Fruit fly (Drosophila melanogaster): ENCODE results near the gene rho.
A peak's percentile ranks its signal among the peaks of the same experiment; 100 is the strongest.

Gene rho

dm6 chr3L:1419929-1420328, 43.7 kb upstream of the rho start (continued):
- TF ChIP-seq CG12769 (tag; optimal IDR thresholded peaks at IDR 0.05) (peak; percentile 21), B-H2 (GFP tag; optimal IDR thresholded peaks at IDR 0.05) (no peak), stwl (tag; optimal IDR thresholded peaks at IDR 0.05) (no peak), lilli (GFP tag; optimal IDR thresholded peaks at IDR 0.05) (no peak), Mrtf (GFP tag; IDR thresholded peaks at IDR 0.05) (no peak), CG8944 (GFP tag; optimal IDR thresholded peaks at IDR 0.05) (no peak), CG11247 (GFP tag; IDR thresholded peaks at IDR 0.05) (no peak), stc (GFP tag; IDR thresholded peaks at IDR 0.05) (no peak), Lim3 (GFP tag; IDR thresholded peaks at IDR 0.05) (no peak), Bteb2 (GFP tag; optimal IDR thresholded peaks at IDR 0.05) (no peak), salm (tag; optimal IDR thresholded peaks at IDR 0.05) (no peak), zfh2 (GFP tag; optimal IDR thresholded peaks at IDR 0.05) (no peak), CG8478 (optimal IDR thresholded peaks at IDR 0.05) (no peak), kay (GFP tag; optimal IDR thresholded peaks at IDR 0.05) (no peak), D19A (tag; optimal IDR thresholded peaks at IDR 0.05) (no peak), bab2 (GFP tag; optimal IDR thresholded peaks at IDR 0.05) (no peak), HmgZ (tag; optimal IDR thresholded peaks at IDR 0.05) (no peak), Med (GFP tag) (peak; percentile 71), sr (GFP tag; IDR thresholded peaks at IDR 0.05) (0 out of 3 replicates have a peak, but pooled peaks have one; percentile 6), Asciz (GFP tag; optimal IDR thresholded peaks at IDR 0.05) (no peak), bigmax (GFP tag; optimal IDR thresholded peaks at IDR 0.05) (no peak), aop (GFP tag; IDR thresholded peaks at IDR 0.05) (no peak), CG4820 (GFP tag; optimal IDR thresholded peaks at IDR 0.05) (no peak), nerfin-2 (GFP tag; IDR thresholded peaks at IDR 0.05; ENCODE audit: partially characterized antibody) (no peak), ro (GFP tag; IDR thresholded peaks at IDR 0.05) (no peak), CG18262 (tag; optimal IDR thresholded peaks at IDR 0.05) (no peak), sqz (GFP tag; optimal IDR thresholded peaks at IDR 0.05) (no peak), C15 (GFP tag; IDR thresholded peaks at IDR 0.05) (no peak), fru (optimal IDR thresholded peaks at IDR 0.05) (no peak), fd64A (GFP tag; optimal IDR thresholded peaks at IDR 0.05) (peak; percentile 53), CG18764 (GFP tag; optimal IDR thresholded peaks at IDR 0.05) (no peak), da (GFP tag; optimal IDR thresholded peaks at IDR 0.05) (peak; percentile 19), CG16863 (GFP tag; optimal IDR thresholded peaks at IDR 0.05) (peak; percentile 10), br (optimal IDR thresholded peaks at IDR 0.05) (no peak)

dm6 chr3L:1420950-1421349, 42.7 kb upstream of the rho start:
- no peak for TF ChIP-seq croc (GFP tag; conservative IDR thresholded peaks at IDR 0.05)
- TF ChIP-seq CG2120 (GFP tag; optimal IDR thresholded peaks at IDR 0.05), result no peak
- peak; percentile 20 for TF ChIP-seq D19A (tag; optimal IDR thresholded peaks at IDR 0.05)
- TF ChIP-seq trem (tag; optimal IDR thresholded peaks at IDR 0.05), result no peak
- no peak for TF ChIP-seq prd (optimal IDR thresholded peaks at IDR 0.05)
- TF ChIP-seq prd (GFP tag; IDR thresholded peaks at IDR 0.05), result peak; percentile 35; the same call in 1 of the 3 replicates
- no peak for TF ChIP-seq Doc3 (GFP tag; IDR thresholded peaks at IDR 0.05; ENCODE audit: partially characterized antibody)
- TF ChIP-seq Bgb (GFP tag; IDR thresholded peaks at IDR 0.05; ENCODE audit: partially characterized antibody), result no peak
- 0 out of 2 replicates have a peak, but pooled peaks have one; percentile 20 for TF ChIP-seq ara (GFP tag; IDR thresholded peaks at IDR 0.05)
- no peak for TF ChIP-seq D (optimal IDR thresholded peaks at IDR 0.05)
- TF ChIP-seq D (GFP tag; optimal IDR thresholded peaks at IDR 0.05), result peak; percentile 18
- TF ChIP-seq CG16813 (GFP tag; IDR thresholded peaks at IDR 0.05; ENCODE audit: partially characterized antibody), result no peak
- no peak for TF ChIP-seq Hsf (GFP tag; optimal IDR thresholded peaks at IDR 0.05)
- peak; percentile 26; the same call in 1 of the 2 replicates for TF ChIP-seq Ptx1 (GFP tag; IDR thresholded peaks at IDR 0.05)
- no peak for TF ChIP-seq CG1233 (GFP tag; optimal IDR thresholded peaks at IDR 0.05)
- TF ChIP-seq tgo (GFP tag; IDR thresholded peaks at IDR 0.05), result no peak
- TF ChIP-seq her (GFP tag; optimal IDR thresholded peaks at IDR 0.05), result no peak
- TF ChIP-seq zfh2 (GFP tag; optimal IDR thresholded peaks at IDR 0.05), result no peak
- TF ChIP-seq CTCF (GFP tag; optimal IDR thresholded peaks at IDR 0.05), result no peak
- TF ChIP-seq Gug (GFP tag; IDR thresholded peaks at IDR 0.05), result no peak
- TF ChIP-seq crol (GFP tag; IDR thresholded peaks at IDR 0.05), result no peak
- no peak for TF ChIP-seq YL-1 (GFP tag; optimal IDR thresholded peaks at IDR 0.05)
- TF ChIP-seq wdn (GFP tag; IDR thresholded peaks at IDR 0.05), result no peak
- TF ChIP-seq CG11504 (tag; optimal IDR thresholded peaks at IDR 0.05), result no peak
- TF ChIP-seq gsb (GFP tag; IDR thresholded peaks at IDR 0.05), result no peak
